Fruit fly (Drosophila melanogaster) whole organism, embryonic: ENCODE measurements around the gene CG43347.
A peak's percentile ranks its signal among the peaks of the same experiment; 100 is the strongest.

ENCODE experiments used
- Antp ChIP-seq: fragments of 200-800 bp; sonication (Bioruptor generic); optimal IDR thresholded peaks from 3 replicates; lab custom pipeline; 2016; ENCODE audit warnings: missing biosample characterization, missing genetic modification characterization
- Asciz ChIP-seq: fragments of 200-800 bp; sonication (Bioruptor generic); optimal IDR thresholded peaks from 2 replicates; lab custom pipeline; 2017; ENCODE audit warnings: missing biosample characterization, mild to moderate bottlenecking, missing genetic modification characterization, missing genetic modification reagents
- Atf6 ChIP-seq: fragments of 200-800 bp; sonication (Bioruptor generic); IDR thresholded peaks from 2 replicates; pipeline ENCODE4 v1.3.6; 2022; ENCODE audit warnings: missing biosample characterization, missing genetic modification characterization
- B-H1 ChIP-seq: fragments of 200-800 bp; sonication (Bioruptor generic); IDR thresholded peaks from 3 replicates; pipeline ENCODE4 v1.3.6; 2022; ENCODE audit warnings: missing biosample characterization, missing genetic modification characterization
- C15 ChIP-seq: fragments of 200-800 bp; sonication (Bioruptor generic); IDR thresholded peaks from 3 replicates; pipeline ENCODE4 v1.3.6; 2022; ENCODE audit warnings: missing biosample characterization, missing genetic modification characterization
- CG12104 ChIP-seq: fragments of 200-800 bp; sonication (Bioruptor generic); optimal IDR thresholded peaks from 3 replicates; lab custom pipeline; 2016; ENCODE audit warnings: missing biosample characterization, missing genetic modification characterization
- CG13123 ChIP-seq: fragments of 200-800 bp; sonication (Bioruptor generic); optimal IDR thresholded peaks from 2 replicates; lab custom pipeline; 2016; ENCODE audit warnings: missing biosample characterization, missing genetic modification characterization
- CG13424 ChIP-seq: fragments of 200-800 bp; sonication (Bioruptor generic); optimal IDR thresholded peaks from 2 replicates; lab custom pipeline; 2019; ENCODE audit warnings: missing biosample characterization, mild to moderate bottlenecking, missing genetic modification characterization, moderate library complexity
- CG14667 ChIP-seq: fragments of 200-800 bp; sonication (Bioruptor generic); IDR thresholded peaks from 2 replicates; pipeline ENCODE4 v1.3.6; 2022; ENCODE audit warnings: missing biosample characterization, missing genetic modification characterization
- CG15011 ChIP-seq: fragments of 200-800 bp; sonication (Bioruptor generic); optimal IDR thresholded peaks from 3 replicates; lab custom pipeline; 2018; ENCODE audit warnings: missing biosample characterization, mild to moderate bottlenecking, missing genetic modification characterization
- CG15073 ChIP-seq: fragments of 200-800 bp; sonication (Bioruptor generic); optimal IDR thresholded peaks from 2 replicates; lab custom pipeline; 2016; ENCODE audit warnings: missing biosample characterization, missing genetic modification characterization
- CG17328 ChIP-seq: fragments of 200-800 bp; sonication (Bioruptor generic); IDR thresholded peaks from 2 replicates; pipeline ENCODE4 v1.3.6; 2022; ENCODE audit warnings: missing biosample characterization, missing genetic modification characterization
- CG18764 ChIP-seq: fragments of 200-800 bp; sonication (Bioruptor generic); optimal IDR thresholded peaks from 3 replicates; lab custom pipeline; 2016; ENCODE audit warnings: missing biosample characterization, missing genetic modification characterization
- CG2678 ChIP-seq: fragments of 200-800 bp; sonication (Bioruptor generic); optimal IDR thresholded peaks from 3 replicates; lab custom pipeline; 2019; ENCODE audit warnings: missing biosample characterization, mild to moderate bottlenecking, missing genetic modification characterization, moderate library complexity
- CG31224 ChIP-seq: fragments of 200-800 bp; sonication (Bioruptor generic); IDR thresholded peaks from 2 replicates; pipeline ENCODE4 v1.3.6; 2022; ENCODE audit warnings: missing biosample characterization, missing genetic modification characterization
- CG34376 ChIP-seq: fragments of 200-800 bp; sonication (Bioruptor generic); optimal IDR thresholded peaks from 2 replicates; lab custom pipeline; 2018; ENCODE audit warnings: missing biosample characterization, mild to moderate bottlenecking, missing genetic modification characterization
- CG6654 ChIP-seq: fragments of 200-800 bp; sonication (Bioruptor generic); optimal IDR thresholded peaks from 2 replicates; lab custom pipeline; 2017; ENCODE audit warnings: missing biosample characterization, mild to moderate bottlenecking, missing genetic modification characterization
- CG7271 ChIP-seq: fragments of 200-800 bp; sonication (Bioruptor generic); optimal IDR thresholded peaks from 2 replicates; lab custom pipeline; 2018; ENCODE audit warnings: missing biosample characterization, mild to moderate bottlenecking, missing genetic modification characterization, moderate library complexity
- Camta ChIP-seq: fragments of 200-800 bp; sonication (Bioruptor generic); optimal IDR thresholded peaks from 2 replicates; lab custom pipeline; 2016; ENCODE audit warnings: missing biosample characterization, missing genetic modification characterization
- Elba2 ChIP-seq: fragments of 200-800 bp; sonication (Bioruptor generic); optimal IDR thresholded peaks from 3 replicates; lab custom pipeline; 2016; ENCODE audit warnings: missing biosample characterization, missing genetic modification characterization
- Hr78 ChIP-seq, 2 experiments: fragments of 200-800 bp in 1 of 2; fragments of >200 bp in 1 of 2; sonication (Bioruptor generic) in 1 of 2; optimal IDR thresholded peaks; 2 replicates each; lab custom pipeline; 2017 to 2019; ENCODE audit warnings: missing biosample characterization in 2 of 2, missing genetic modification characterization in 2 of 2, mild to moderate bottlenecking in 1 of 2, moderate library complexity in 1 of 2
- MTF-1 ChIP-seq: fragments of 200-800 bp; sonication (Bioruptor generic); optimal IDR thresholded peaks from 2 replicates; lab custom pipeline; 2018; ENCODE audit warnings: missing biosample characterization, mild to moderate bottlenecking, missing genetic modification characterization, borderline replicate concordance
- Meics ChIP-seq: fragments of 200-800 bp; sonication (Bioruptor generic); optimal IDR thresholded peaks from 2 replicates; lab custom pipeline; 2017; ENCODE audit warnings: missing biosample characterization, mild to moderate bottlenecking, missing genetic modification characterization
- Opbp ChIP-seq: fragments of 200-800 bp; sonication (Bioruptor generic); IDR thresholded peaks from 3 replicates; pipeline ENCODE4 v1.3.6; 2022; ENCODE audit warnings: missing biosample characterization, missing genetic modification characterization; ENCODE audit not compliant: partially characterized antibody
- Ssrp ChIP-seq: fragments of 200-800 bp; sonication (Bioruptor generic); optimal IDR thresholded peaks from 2 replicates; lab custom pipeline; 2018; ENCODE audit warnings: missing biosample characterization, mild to moderate bottlenecking, missing genetic modification characterization, moderate library complexity
- Stat92E ChIP-seq, 3 experiments: fragments of >200 bp in 2 of 3; fragments of 200-800 bp in 1 of 3; sonication (Bioruptor generic) in 1 of 3; optimal IDR thresholded peaks; 2 replicates each; lab custom pipeline; 2017 to 2019; ENCODE audit warnings: missing biosample characterization in 3 of 3, missing genetic modification characterization in 3 of 3, mild to moderate bottlenecking in 1 of 3, moderate library complexity in 1 of 3
- Tbp ChIP-seq: fragments of >200 bp; optimal IDR thresholded peaks from 2 replicates; lab custom pipeline; 2018; ENCODE audit warnings: missing biosample characterization, missing genetic modification characterization
- Trl ChIP-seq, 3 experiments: fragments of >200 bp in 2 of 3; fragments of 200-800 bp in 1 of 3; sonication (Bioruptor generic) in 1 of 3; optimal IDR thresholded peaks; 2 replicates in 1 of 3; 3 replicates in 2 of 3; lab custom pipeline; 2016 to 2017; ENCODE audit warnings: missing biosample characterization in 1 of 3, missing genetic modification characterization in 1 of 3
- YL-1 ChIP-seq: fragments of 200-800 bp; sonication (Bioruptor generic); optimal IDR thresholded peaks from 3 replicates; lab custom pipeline; 2017; ENCODE audit warnings: missing biosample characterization, mild to moderate bottlenecking, missing genetic modification characterization
- ac ChIP-seq: fragments of 200-800 bp; sonication (Bioruptor generic); optimal IDR thresholded peaks from 3 replicates; lab custom pipeline; 2017; ENCODE audit warnings: missing biosample characterization, mild to moderate bottlenecking, missing genetic modification characterization
- chn ChIP-seq: fragments of 200-800 bp; sonication (Bioruptor generic); optimal IDR thresholded peaks from 2 replicates; lab custom pipeline; 2016; ENCODE audit warnings: missing biosample characterization, missing genetic modification characterization
- ci ChIP-seq: fragments of 200-800 bp; sonication (Bioruptor generic); IDR thresholded peaks from 3 replicates; pipeline ENCODE4 v1.3.6; 2022; ENCODE audit warnings: missing biosample characterization, missing genetic modification characterization
- esg ChIP-seq: fragments of 200-800 bp; sonication (Bioruptor generic); conservative IDR thresholded peaks from 2 replicates; pipeline ENCODE4 v1.3.6; 2022; ENCODE audit warnings: missing biosample characterization, missing genetic modification characterization
- fu2 ChIP-seq: fragments of 200-800 bp; sonication (Bioruptor generic); optimal IDR thresholded peaks from 2 replicates; lab custom pipeline; 2016; ENCODE audit warnings: missing biosample characterization, missing genetic modification characterization
- gcm2 ChIP-seq: fragments of 200-800 bp; sonication (Bioruptor generic); optimal IDR thresholded peaks from 2 replicates; lab custom pipeline; 2016; ENCODE audit warnings: missing biosample characterization, missing genetic modification characterization
- gro ChIP-seq: fragments of 200-800 bp; sonication (Bioruptor generic); optimal IDR thresholded peaks from 2 replicates; lab custom pipeline; 2016; ENCODE audit warnings: missing biosample characterization, missing genetic modification characterization
- gsb ChIP-seq: fragments of 200-800 bp; sonication (Bioruptor generic); IDR thresholded peaks from 2 replicates; pipeline ENCODE4 v1.3.6; 2022; ENCODE audit warnings: missing biosample characterization, missing genetic modification characterization
- her ChIP-seq: fragments of 200-800 bp; sonication (Bioruptor generic); optimal IDR thresholded peaks from 2 replicates; lab custom pipeline; 2016; ENCODE audit warnings: missing biosample characterization, missing genetic modification characterization
- jumu ChIP-seq: fragments of 200-800 bp; sonication (Bioruptor generic); optimal IDR thresholded peaks from 3 replicates; lab custom pipeline; 2016; ENCODE audit warnings: missing biosample characterization, missing genetic modification characterization
- lbe ChIP-seq: fragments of 200-800 bp; sonication (Bioruptor generic); optimal IDR thresholded peaks from 2 replicates; lab custom pipeline; 2016; ENCODE audit warnings: missing biosample characterization, mild to moderate bottlenecking, missing genetic modification characterization
- lmd ChIP-seq: fragments of 200-800 bp; sonication (Bioruptor generic); IDR thresholded peaks from 2 replicates; pipeline ENCODE4 v1.3.6; 2022; ENCODE audit warnings: missing biosample characterization, missing genetic modification characterization
- nerfin-2 ChIP-seq: fragments of 200-800 bp; sonication (Bioruptor generic); IDR thresholded peaks from 2 replicates; pipeline ENCODE4 v1.3.6; 2022; ENCODE audit warnings: missing biosample characterization, missing genetic modification characterization; ENCODE audit not compliant: partially characterized antibody
- pb ChIP-seq: fragments of 200-800 bp; sonication (Bioruptor generic); optimal IDR thresholded peaks from 3 replicates; lab custom pipeline; 2016; ENCODE audit warnings: missing biosample characterization, missing genetic modification characterization
- ranshi ChIP-seq: fragments of 200-800 bp; sonication (Bioruptor generic); IDR thresholded peaks from 2 replicates; pipeline ENCODE4 v1.3.6; 2022; ENCODE audit warnings: missing biosample characterization, missing genetic modification characterization
- sc ChIP-seq, 3 experiments: fragments of >200 bp in 2 of 3; fragments of 200-800 bp in 1 of 3; sonication (Bioruptor generic) in 1 of 3; optimal IDR thresholded peaks; 2 replicates in 2 of 3; 3 replicates in 1 of 3; lab custom pipeline; 2017; ENCODE audit warnings: mild to moderate bottlenecking in 1 of 3, missing biosample characterization in 1 of 3, missing genetic modification characterization in 1 of 3, missing genetic modification reagents in 1 of 3
- sens ChIP-seq: fragments of 200-800 bp; sonication (Bioruptor generic); peaks from one replicate; lab custom pipeline; 2016; ENCODE audit warnings: missing biosample characterization, missing genetic modification characterization
- slp2 ChIP-seq: fragments of 200-800 bp; sonication (Bioruptor generic); optimal IDR thresholded peaks from 2 replicates; lab custom pipeline; 2016; ENCODE audit warnings: missing biosample characterization, missing genetic modification characterization
- tin ChIP-seq: fragments of 200-800 bp; sonication (Bioruptor generic); optimal IDR thresholded peaks from 3 replicates; lab custom pipeline; 2016; ENCODE audit warnings: missing biosample characterization, missing genetic modification characterization
- tll ChIP-seq, 2 experiments: fragments of 200-800 bp in 1 of 2; fragments of >200 bp in 1 of 2; sonication (Bioruptor generic) in 1 of 2; optimal IDR thresholded peaks; 2 replicates each; lab custom pipeline; 2017 to 2019; ENCODE audit warnings: missing biosample characterization in 2 of 2, missing genetic modification characterization in 2 of 2, mild to moderate bottlenecking in 1 of 2, moderate library complexity in 1 of 2
- yki ChIP-seq: fragments of >200 bp; optimal IDR thresholded peaks from 3 replicates; lab custom pipeline; 2018

Gene CG43347

dm6 chrX:10573554-10573953, 46.4 kb downstream of the CG43347 start (continued):
- no peak for TF ChIP-seq tll (GFP tag; optimal IDR thresholded peaks at IDR 0.05; lab: Kevin White, UChicago)
- no peak for TF ChIP-seq ac
- TF ChIP-seq Meics (GFP tag; lab: Kevin White, UChicago), result peak; percentile 58
- peak; percentile 58 for TF ChIP-seq lmd (GFP tag; lab: Robert Waterston, UW)
- no peak for TF ChIP-seq C15 (GFP tag; lab: Robert Waterston, UW)
- TF ChIP-seq chn (GFP tag; lab: Kevin White, UChicago), result no peak
- peak; percentile 79; the same call in 2 of the 3 replicates for TF ChIP-seq ci (GFP tag; lab: Robert Waterston, UW)
- no peak; the same call in 2 of the 3 replicates for TF ChIP-seq B-H1
- no peak for TF ChIP-seq gcm2 (GFP tag; lab: Kevin White, UChicago)
- TF ChIP-seq CG15073, result no peak
- peak; percentile 43; the same call in 1 of the 2 replicates for TF ChIP-seq ranshi
- TF ChIP-seq Atf6, result peak; percentile 74
- no peak for TF ChIP-seq gro (GFP tag; lab: Kevin White, UChicago)
- peak; percentile 71 for TF ChIP-seq CG2678 (tag; lab: Kevin White, UChicago)
- peak; percentile 60 for TF ChIP-seq CG17328 (GFP tag; lab: Robert Waterston, UW)
- peak; percentile 52 for TF ChIP-seq esg
- no peak for TF ChIP-seq yki (lab: Kevin White, UChicago)
- TF ChIP-seq Tbp (GFP tag; lab: Kevin White, UChicago), result no peak
- no peak for TF ChIP-seq YL-1
- no peak for TF ChIP-seq pb (GFP tag; lab: Kevin White, UChicago)
- no peak for TF ChIP-seq nerfin-2 (GFP tag; lab: Robert Waterston, UW)
- TF ChIP-seq CG13123 (GFP tag; lab: Kevin White, UChicago), result no peak
- 0 out of 2 replicates have a peak, but pooled peaks have one; percentile 35 for TF ChIP-seq gsb (GFP tag; lab: Robert Waterston, UW)
- TF ChIP-seq Hr78 (GFP tag; optimal IDR thresholded peaks at IDR 0.05; lab: Kevin White, UChicago), result no peak
- TF ChIP-seq Ssrp (tag; lab: Kevin White, UChicago), result peak; percentile 39
- TF ChIP-seq Stat92E (GFP tag; optimal IDR thresholded peaks at IDR 0.05; lab: Kevin White, UChicago), result no peak
- peak; percentile 62 for TF ChIP-seq CG13424 (tag; lab: Kevin White, UChicago)
- no peak for TF ChIP-seq CG15011 (GFP tag; lab: Kevin White, UChicago)
- no peak for TF ChIP-seq her (GFP tag; lab: Kevin White, UChicago)
- no peak for TF ChIP-seq fu2
- peak; percentile 24 for TF ChIP-seq tin
- TF ChIP-seq Asciz (GFP tag; lab: Kevin White, UChicago), result peak; percentile 31
- no peak for TF ChIP-seq Camta
- TF ChIP-seq CG31224 (GFP tag; lab: Robert Waterston, UW), result 0 out of 2 replicates have a peak, but pooled peaks have one; percentile 16
- TF ChIP-seq Elba2, result no peak
- TF ChIP-seq sc (optimal IDR thresholded peaks at IDR 0.05; lab: Kevin White, UChicago), result no peak
- no peak for TF ChIP-seq sc (GFP tag; optimal IDR thresholded peaks at IDR 0.05; lab: Kevin White, UChicago)
- no peak for TF ChIP-seq Trl (optimal IDR thresholded peaks at IDR 0.05; lab: Kevin White, UChicago)
- TF ChIP-seq Trl (GFP tag; optimal IDR thresholded peaks at IDR 0.05; lab: Kevin White, UChicago), result no peak
- TF ChIP-seq jumu, result no peak
- TF ChIP-seq slp2, result no peak
- TF ChIP-seq CG7271 (tag; lab: Kevin White, UChicago), result no peak
- no peak for TF ChIP-seq lbe (GFP tag; lab: Kevin White, UChicago)
- TF ChIP-seq CG18764, result peak; percentile 0
- no peak for TF ChIP-seq Antp (GFP tag; lab: Kevin White, UChicago)
- no peak for TF ChIP-seq MTF-1 (GFP tag; lab: Kevin White, UChicago)
- TF ChIP-seq CG6654 (GFP tag; lab: Kevin White, UChicago), result no peak
- no peak for TF ChIP-seq Opbp (GFP tag; lab: Robert Waterston, UW)
- TF ChIP-seq CG12104 (GFP tag; lab: Kevin White, UChicago), result no peak
- no peak for TF ChIP-seq CG34376 (GFP tag; lab: Kevin White, UChicago)
- peak; percentile 72 for TF ChIP-seq sens (GFP tag; lab: Kevin White, UChicago)
- peak; percentile 43; the same call in 1 of the 2 replicates for TF ChIP-seq CG14667
